Worm (Caenorhabditis elegans) whole organism, midembryonic: ENCODE results near the gene ZC190.8.

ENCODE experiments used
- T22C8.4 ChIP-seq: fragments of 200-800 bp; sonication (Bioruptor generic); IDR thresholded peaks from 2 replicates; pipeline ENCODE4 v1.3.6; 2022; ENCODE audit warnings: missing genetic modification characterization, missing compliant biosample characterization
- cog-1 ChIP-seq: sonication (generic microtip); optimal IDR thresholded peaks from 2 replicates; lab custom pipeline; 2016; ENCODE audit warnings: missing genetic modification characterization, missing compliant biosample characterization
- flt-1 ChIP-seq: fragments of 200-800 bp; sonication (Bioruptor generic); IDR thresholded peaks from 2 replicates; pipeline ENCODE4 v1.3.6; 2022; ENCODE audit warnings: missing genetic modification characterization, missing compliant biosample characterization
- klf-2 ChIP-seq: fragments of 200-800 bp; sonication (Bioruptor generic); conservative IDR thresholded peaks from 2 replicates; pipeline ENCODE4 v1.3.6; 2022; ENCODE audit warnings: missing genetic modification reagents, missing genetic modification characterization, missing compliant biosample characterization
- med-1 ChIP-seq: sonication (generic microtip); optimal IDR thresholded peaks from 2 replicates; lab custom pipeline; 2017; ENCODE audit warnings: missing genetic modification characterization, mild to moderate bottlenecking, missing compliant biosample characterization, antibody characterized with exemption, missing genetic modification reagents; ENCODE audit not compliant: insufficient read depth
- ref-1 ChIP-seq: fragments of 200-800 bp; sonication (Bioruptor generic); conservative IDR thresholded peaks from 2 replicates; pipeline ENCODE4 v1.3.6; 2022; ENCODE audit warnings: missing genetic modification reagents, missing genetic modification characterization, missing compliant biosample characterization
- tab-1 ChIP-seq: fragments of 200-800 bp; sonication (Bioruptor generic); IDR thresholded peaks from 2 replicates; pipeline ENCODE4 v1.3.6; 2022; ENCODE audit warnings: missing genetic modification characterization, missing compliant biosample characterization
- ztf-23 ChIP-seq: fragments of 200-800 bp; sonication (Bioruptor generic); IDR thresholded peaks from 2 replicates; pipeline ENCODE4 v1.3.6; 2022; ENCODE audit warnings: missing genetic modification reagents, missing genetic modification characterization, missing compliant biosample characterization
- ztf-29 ChIP-seq: fragments of 200-800 bp; sonication (Bioruptor generic); IDR thresholded peaks from 2 replicates; pipeline ENCODE4 v1.3.6; 2022; ENCODE audit warnings: missing genetic modification reagents, missing genetic modification characterization, missing compliant biosample characterization

DNA sequence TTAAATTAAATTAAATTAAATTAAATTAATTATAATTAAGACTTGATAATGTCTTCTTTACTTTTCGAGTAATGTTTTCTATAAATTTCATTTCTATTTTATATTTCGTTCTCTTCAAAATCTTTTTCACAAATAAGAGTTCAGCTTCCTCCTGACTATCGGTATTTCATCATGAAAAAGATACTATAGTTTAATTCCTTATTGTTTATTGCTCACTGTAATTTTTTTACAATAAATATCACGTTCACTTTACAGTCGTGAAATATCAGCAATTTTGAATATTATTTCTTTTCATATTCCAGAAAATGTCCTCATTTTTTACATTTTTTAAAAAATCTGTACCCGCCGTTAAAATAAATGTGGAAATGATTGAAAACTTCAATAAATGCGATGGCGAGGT is 48.8 kb upstream of the ZC190.8 start, which contains the start of gene ZC196.3:
- TF ChIP-seq T22C8.4 (GFP tag; lab: Robert Waterston, UW) = no peak
- TF ChIP-seq ztf-29 = no peak
- TF ChIP-seq flt-1 (GFP tag; lab: Robert Waterston, UW) = no peak
- no peak for TF ChIP-seq cog-1 (tag; lab: Kevin White, UChicago)
- TF ChIP-seq tab-1 (GFP tag; lab: Robert Waterston, UW) = no peak
- TF ChIP-seq ztf-23 (GFP tag; lab: Robert Waterston, UW) = no peak
- TF ChIP-seq med-1 (GFP tag; lab: Kevin White, UChicago) = no peak
- no peak for TF ChIP-seq klf-2 (GFP tag; lab: Robert Waterston, UW)
- TF ChIP-seq ref-1 = no peak
